Worm (Caenorhabditis elegans) whole organism, midembryonic: ENCODE data around the gene fbxa-31.

Experiments used
- T22C8.4 ChIP-seq: fragments of 200-800 bp; sonication (Bioruptor generic); IDR thresholded peaks from 2 replicates; pipeline ENCODE4 v1.3.6; 2022; ENCODE audit warnings: missing genetic modification characterization, missing compliant biosample characterization
- cog-1 ChIP-seq: sonication (generic microtip); optimal IDR thresholded peaks from 2 replicates; lab custom pipeline; 2016; ENCODE audit warnings: missing genetic modification characterization, missing compliant biosample characterization
- flt-1 ChIP-seq: fragments of 200-800 bp; sonication (Bioruptor generic); IDR thresholded peaks from 2 replicates; pipeline ENCODE4 v1.3.6; 2022; ENCODE audit warnings: missing genetic modification characterization, missing compliant biosample characterization
- klf-2 ChIP-seq: fragments of 200-800 bp; sonication (Bioruptor generic); conservative IDR thresholded peaks from 2 replicates; pipeline ENCODE4 v1.3.6; 2022; ENCODE audit warnings: missing genetic modification reagents, missing genetic modification characterization, missing compliant biosample characterization
- med-1 ChIP-seq: sonication (generic microtip); optimal IDR thresholded peaks from 2 replicates; lab custom pipeline; 2017; ENCODE audit warnings: missing genetic modification characterization, mild to moderate bottlenecking, missing compliant biosample characterization, antibody characterized with exemption, missing genetic modification reagents; ENCODE audit not compliant: insufficient read depth
- tab-1 ChIP-seq: fragments of 200-800 bp; sonication (Bioruptor generic); IDR thresholded peaks from 2 replicates; pipeline ENCODE4 v1.3.6; 2022; ENCODE audit warnings: missing genetic modification characterization, missing compliant biosample characterization
- ztf-23 ChIP-seq: fragments of 200-800 bp; sonication (Bioruptor generic); IDR thresholded peaks from 2 replicates; pipeline ENCODE4 v1.3.6; 2022; ENCODE audit warnings: missing genetic modification reagents, missing genetic modification characterization, missing compliant biosample characterization
- ztf-29 ChIP-seq: fragments of 200-800 bp; sonication (Bioruptor generic); IDR thresholded peaks from 2 replicates; pipeline ENCODE4 v1.3.6; 2022; ENCODE audit warnings: missing genetic modification reagents, missing genetic modification characterization, missing compliant biosample characterization

DNA sequence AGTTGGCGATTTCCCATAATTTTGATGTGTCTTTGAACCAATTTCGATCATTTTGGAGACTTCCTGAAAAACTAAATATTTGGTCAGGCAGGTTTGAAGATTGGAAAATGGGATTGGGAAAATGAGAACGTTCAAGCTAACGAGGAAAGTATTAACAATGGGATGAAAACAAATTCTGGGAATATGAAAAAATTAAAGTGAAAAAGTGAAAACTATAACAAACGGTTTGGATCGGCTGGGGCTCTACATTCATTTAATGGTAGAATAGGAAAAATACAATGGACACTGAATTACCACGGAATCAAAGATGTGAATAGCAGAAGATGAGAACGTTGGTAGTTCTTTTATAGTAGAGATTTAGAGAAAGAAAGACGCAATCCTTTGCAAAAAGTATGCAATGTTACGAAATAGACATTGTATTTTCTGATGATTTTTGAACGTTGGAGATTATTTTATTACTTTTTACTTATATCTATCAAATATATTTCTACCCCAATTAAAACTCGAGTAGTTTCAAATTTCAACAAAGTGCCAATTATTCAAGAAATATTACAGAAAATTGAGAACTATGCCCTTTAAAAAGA, 17.3 kb upstream of the fbxa-31 start, which contains the start of gene fbxa-50:
- TF ChIP-seq flt-1 (GFP tag; lab: Robert Waterston, UW) (no peak), ztf-23 (GFP tag; lab: Robert Waterston, UW) (no peak), ztf-29 (GFP tag; lab: Robert Waterston, UW) (no peak), tab-1 (GFP tag; lab: Robert Waterston, UW) (no peak), cog-1 (tag; lab: Kevin White, UChicago) (no peak), med-1 (GFP tag; lab: Kevin White, UChicago) (no peak), klf-2 (GFP tag; lab: Robert Waterston, UW) (no peak), T22C8.4 (GFP tag; lab: Robert Waterston, UW) (no peak)
